Worm (Caenorhabditis elegans) whole organism, mixed stage, embryonic: ENCODE data around the gene W02A2.5.
A peak's percentile ranks its signal among the peaks of the same experiment; 100 is the strongest.

ENCODE experiments used
- lsy-2 ChIP-seq: fragments of 150-350 bp; optimal IDR thresholded peaks from 2 replicates; lab custom pipeline; 2014; ENCODE audit warnings: missing biosample characterization, missing genetic modification characterization
- mab-5 ChIP-seq: fragments of 150-350 bp; optimal IDR thresholded peaks from 2 replicates; lab custom pipeline; 2014; ENCODE audit warnings: missing biosample characterization, missing genetic modification characterization
- pha-4 ChIP-seq: fragments of 150-350 bp; optimal IDR thresholded peaks from 2 replicates; lab custom pipeline; 2018; ENCODE audit warnings: missing biosample characterization, missing genetic modification reagents, missing genetic modification characterization
- ztf-11 ChIP-seq: fragments of 150-350 bp; optimal IDR thresholded peaks from 2 replicates; lab custom pipeline; 2014; ENCODE audit warnings: missing biosample characterization, missing genetic modification characterization

ce11 chrIV:13386043-13386442, 43.4 kb downstream of the W02A2.5 start, which contains the start of the genes Y62E10A.20, Y62E10A.23 and mdt-9:
- TF ChIP-seq pha-4 (tag; lab: Kevin White, UChicago) (peak; percentile 64), mab-5 (tag; lab: Kevin White, UChicago) (peak; percentile 2), lsy-2 (peak; percentile 76), ztf-11 (tag; lab: Kevin White, UChicago) (peak; percentile 72)
